Worm (Caenorhabditis elegans): ENCODE data around the gene ndua-7.

DNA sequence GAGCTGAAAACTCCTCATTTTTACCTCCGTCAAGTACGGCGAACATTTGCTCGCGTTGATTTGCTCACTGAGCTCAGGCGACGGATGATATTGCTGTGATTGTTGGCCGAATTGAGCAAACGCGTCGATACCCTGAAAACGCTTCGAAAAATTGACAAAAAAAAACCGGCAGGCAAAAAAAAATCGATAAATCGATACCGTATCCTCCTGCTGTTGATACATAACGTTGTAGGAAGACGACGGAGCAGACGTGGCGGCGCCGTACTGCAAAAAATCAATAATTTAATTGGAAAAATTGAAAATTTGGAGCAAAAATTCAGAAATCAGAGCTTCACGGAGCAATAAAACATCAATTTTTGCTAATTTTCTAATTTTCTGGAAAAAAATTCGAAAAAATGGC is 39.6 kb downstream of the ndua-7 start:
- no peak for TF ChIP-seq F13H6.1 (tag; optimal IDR thresholded peaks at IDR 0.05)
- TF ChIP-seq fax-1 (tag; optimal IDR thresholded peaks at IDR 0.05): no peak
- TF ChIP-seq ttx-3 (tag; optimal IDR thresholded peaks at IDR 0.05): no peak
- TF ChIP-seq K02D7.2 (tag; optimal IDR thresholded peaks at IDR 0.05): no peak
- no peak for TF ChIP-seq tbx-2 (tag; optimal IDR thresholded peaks at IDR 0.05)
